Fruit fly (Drosophila melanogaster) whole organism, prepupa: ENCODE results near the gene Est-P.

Experiments
- Blimp-1 ChIP-seq: fragments of 200-800 bp; sonication (Bioruptor generic); optimal IDR thresholded peaks from 3 replicates; lab custom pipeline; 2017; ENCODE audit warnings: missing biosample characterization, missing genetic modification characterization, mild to moderate bottlenecking, moderate library complexity, missing genetic modification reagents
- CG11294 ChIP-seq: fragments of 200-800 bp; sonication (Bioruptor generic); IDR thresholded peaks from 2 replicates; pipeline ENCODE4 v1.3.6; 2022; ENCODE audit warnings: missing biosample characterization, missing genetic modification characterization
- CG3032 ChIP-seq: fragments of 200-800 bp; optimal IDR thresholded peaks from 2 replicates; lab custom pipeline; 2019; ENCODE audit warnings: missing biosample characterization, mild to moderate bottlenecking, missing genetic modification characterization, moderate library complexity
- CG6792 ChIP-seq: fragments of 200-800 bp; sonication (Bioruptor generic); optimal IDR thresholded peaks from 3 replicates; lab custom pipeline; 2016; ENCODE audit warnings: missing biosample characterization, missing genetic modification characterization
- CG7368 ChIP-seq: fragments of 200-800 bp; sonication (Bioruptor generic); optimal IDR thresholded peaks from 3 replicates; lab custom pipeline; 2016; ENCODE audit warnings: missing biosample characterization, missing genetic modification characterization
- Eip78C ChIP-seq: fragments of 200-800 bp; sonication (Bioruptor generic); peaks from one replicate; lab custom pipeline; 2016; ENCODE audit warnings: missing biosample characterization, missing genetic modification characterization
- Gug ChIP-seq: fragments of 200-800 bp; sonication (Bioruptor generic); IDR thresholded peaks from 2 replicates; pipeline ENCODE4 v1.3.6; 2022; ENCODE audit warnings: missing biosample characterization, missing genetic modification characterization
- Hr39 ChIP-seq: fragments of 200-800 bp; sonication (Bioruptor generic); optimal IDR thresholded peaks from 2 replicates; lab custom pipeline; 2016; ENCODE audit warnings: missing biosample characterization, missing genetic modification characterization
- Lpt ChIP-seq: fragments of 200-800 bp; sonication (Bioruptor generic); optimal IDR thresholded peaks from 3 replicates; lab custom pipeline; 2016; ENCODE audit warnings: missing biosample characterization, missing genetic modification characterization
- Sox102F ChIP-seq: fragments of 200-800 bp; sonication (Bioruptor generic); optimal IDR thresholded peaks from 2 replicates; lab custom pipeline; 2016; ENCODE audit warnings: missing biosample characterization, mild to moderate bottlenecking, missing genetic modification characterization
- achi ChIP-seq: fragments of 200-800 bp; sonication (Bioruptor generic); optimal IDR thresholded peaks from 3 replicates; lab custom pipeline; 2016; ENCODE audit warnings: missing biosample characterization, missing genetic modification characterization
- dac ChIP-seq: fragments of 200-800 bp; sonication (Bioruptor generic); optimal IDR thresholded peaks from 2 replicates; lab custom pipeline; 2017; ENCODE audit warnings: missing biosample characterization, mild to moderate bottlenecking, missing genetic modification characterization
- dsx ChIP-seq: fragments of 200-800 bp; optimal IDR thresholded peaks from 3 replicates; lab custom pipeline; 2019; ENCODE audit warnings: missing biosample characterization, mild to moderate bottlenecking, missing genetic modification characterization, moderate library complexity; ENCODE audit not compliant: poor library complexity, severe bottlenecking
- topi ChIP-seq: fragments of 200-800 bp; sonication (Bioruptor generic); optimal IDR thresholded peaks from 3 replicates; lab custom pipeline; 2016; ENCODE audit warnings: missing biosample characterization, missing genetic modification characterization

dm6 chr3L:12178847-12179437, 11.6 kb upstream of the Est-P start:
- TF ChIP-seq Sox102F (GFP tag; lab: Kevin White, UChicago) (no peak), dac (no peak), Gug (GFP tag; lab: Robert Waterston, UW) (no peak), achi (GFP tag; lab: Kevin White, UChicago) (no peak), CG7368 (GFP tag; lab: Kevin White, UChicago) (no peak), Eip78C (no peak), CG11294 (GFP tag; lab: Robert Waterston, UW) (no peak), CG6792 (GFP tag; lab: Kevin White, UChicago) (no peak), Lpt (GFP tag; lab: Kevin White, UChicago) (no peak), topi (GFP tag; lab: Kevin White, UChicago) (no peak), Blimp-1 (GFP tag; lab: Kevin White, UChicago) (no peak), CG3032 (tag; lab: Kevin White, UChicago) (no peak), Hr39 (no peak), dsx (GFP tag; lab: Kevin White, UChicago) (no peak)
